Worm (Caenorhabditis elegans) whole organism, dauer: Measurements from ENCODE around the gene C31H1.5.

Source experiments
- unc-62 ChIP-seq: sonication (generic microtip); optimal IDR thresholded peaks from 2 replicates; lab custom pipeline; 2017; ENCODE audit warnings: missing biosample characterization, missing genetic modification reagents, missing genetic modification characterization

Gene C31H1.5

DNA sequence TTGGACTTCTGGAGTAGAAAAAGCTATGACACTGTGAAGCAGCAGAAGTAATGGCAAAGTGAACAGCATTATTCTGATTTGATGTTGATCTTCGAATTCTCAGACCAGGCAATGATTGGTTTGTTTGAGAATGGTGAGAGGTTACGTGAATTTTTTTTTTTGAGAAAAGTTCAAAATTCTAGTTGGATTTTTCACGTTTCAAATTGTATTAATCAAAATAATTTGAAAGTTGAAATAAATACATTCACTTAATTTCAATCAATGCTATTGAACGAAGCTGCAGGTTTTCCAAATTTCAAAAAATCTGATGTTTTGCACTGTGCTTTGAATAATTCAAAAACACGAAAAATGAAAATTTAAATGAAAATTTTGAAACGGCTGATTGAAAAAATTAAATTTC is at the start of gene C31H1.5:
TSS of gene C31H1.5 (minus strand) at position 101 of the 400 bp plus-strand sequence.
- TF ChIP-seq unc-62 (GFP tag; lab: Kevin White, UChicago), result no peak

DNA sequence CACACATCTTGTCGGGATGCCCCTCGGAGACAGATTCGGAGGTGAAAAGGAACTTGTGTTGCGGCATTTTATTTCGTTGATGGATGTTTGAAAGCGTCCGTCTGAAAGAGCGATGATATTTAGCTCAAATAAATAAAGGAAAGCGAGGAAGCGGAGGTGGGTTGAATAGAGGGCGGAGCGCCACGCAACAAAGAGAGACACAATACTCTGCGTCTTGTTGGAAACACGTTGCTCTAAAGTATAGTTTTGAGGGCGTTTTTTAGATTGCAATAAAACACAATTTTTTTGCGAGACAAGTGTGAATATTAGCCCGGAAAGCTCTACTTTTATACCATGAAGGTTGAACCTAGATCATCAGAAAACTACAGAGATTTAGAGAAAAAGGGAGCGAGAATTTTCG is 49.7 kb upstream of the C31H1.5 start, which contains the start of gene sams-4:
TSS of gene sams-4 (minus strand) at position 101 of the 400 bp plus-strand sequence.
- no peak for TF ChIP-seq unc-62 (GFP tag; lab: Kevin White, UChicago)

DNA sequence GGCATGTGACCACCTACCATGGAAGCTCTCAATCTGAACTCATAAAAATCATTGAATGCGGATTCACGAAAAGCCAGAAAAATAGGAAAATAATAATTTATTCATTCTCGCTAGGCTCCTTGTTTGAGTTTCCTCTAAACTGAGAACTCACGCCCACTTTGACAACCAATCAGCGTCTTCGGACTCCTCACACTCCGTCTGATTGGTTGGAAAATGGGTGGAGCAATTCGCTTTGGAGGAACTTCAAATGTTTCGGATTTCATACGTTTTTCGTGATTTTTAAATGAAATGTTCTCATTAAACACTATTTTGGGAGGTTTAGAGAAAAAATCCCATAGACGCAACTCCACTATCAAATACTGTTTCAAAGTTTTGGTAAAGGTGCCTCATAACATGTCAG is 46.3 kb upstream of the C31H1.5 start:
- no peak for TF ChIP-seq unc-62 (GFP tag; lab: Kevin White, UChicago)

DNA sequence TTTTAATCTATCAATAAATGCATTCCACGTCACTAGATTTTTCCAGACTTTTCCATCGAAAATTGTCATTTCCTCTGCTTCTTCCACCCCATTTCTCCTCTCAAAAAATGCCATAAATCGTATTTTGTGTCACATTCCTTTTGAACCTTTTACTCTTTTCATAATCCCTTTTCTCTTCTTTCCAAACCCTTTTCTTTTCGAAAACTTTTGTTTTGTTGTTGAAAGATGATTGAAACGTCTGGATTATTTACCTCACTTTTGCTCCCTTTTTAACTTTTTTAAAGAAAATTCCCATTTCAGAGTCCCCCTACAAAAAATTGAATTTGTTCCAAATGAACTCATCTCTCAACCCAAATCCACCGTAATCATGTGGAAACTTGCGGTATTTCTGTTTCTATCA is 42.6 kb upstream of the C31H1.5 start, which contains the start of gene C06E7.2:
TSS of gene C06E7.2 (plus strand) at position 301 of the 400 bp plus-strand sequence.
- no peak for TF ChIP-seq unc-62 (GFP tag; lab: Kevin White, UChicago)

DNA sequence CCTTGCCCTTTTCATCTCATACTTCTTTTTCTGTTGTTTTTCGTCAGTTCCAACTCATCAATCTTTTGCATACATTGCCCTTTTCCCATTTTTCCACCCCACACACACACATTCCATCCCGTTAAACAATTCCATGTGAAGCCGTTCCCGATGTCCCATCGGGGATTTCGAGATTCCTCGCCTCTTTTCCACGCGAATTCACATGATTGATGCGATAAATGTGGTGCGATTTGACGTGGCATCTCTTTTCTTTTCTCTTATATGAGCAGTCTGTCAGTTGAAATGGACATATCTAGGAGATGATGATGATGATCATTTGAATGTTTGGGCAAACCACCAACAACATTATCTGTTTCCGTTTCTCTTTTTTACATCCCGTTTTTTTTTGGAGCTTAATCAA is 37.6 kb upstream of the C31H1.5 start:
- no peak for TF ChIP-seq unc-62 (GFP tag; lab: Kevin White, UChicago)

DNA sequence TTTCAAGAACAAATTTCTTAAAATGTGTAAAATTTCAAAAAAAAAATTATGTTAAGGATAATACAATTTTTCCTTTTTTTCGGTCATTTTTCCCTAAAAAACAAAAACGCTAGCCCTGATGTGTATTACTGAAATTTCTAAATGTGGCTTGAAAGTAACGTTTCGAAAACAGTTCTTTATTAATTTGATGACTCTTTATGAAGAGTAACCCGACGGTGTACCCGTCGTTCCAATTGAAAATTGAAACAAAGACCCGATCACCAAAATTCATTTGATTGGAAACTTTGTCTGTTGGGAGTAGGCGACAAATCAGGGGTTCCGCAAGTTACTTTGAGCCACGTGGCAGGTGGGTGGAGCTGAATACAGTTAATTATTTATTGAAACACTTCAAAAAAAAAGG is 36.2 kb upstream of the C31H1.5 start:
- no peak for TF ChIP-seq unc-62 (GFP tag; lab: Kevin White, UChicago)

DNA sequence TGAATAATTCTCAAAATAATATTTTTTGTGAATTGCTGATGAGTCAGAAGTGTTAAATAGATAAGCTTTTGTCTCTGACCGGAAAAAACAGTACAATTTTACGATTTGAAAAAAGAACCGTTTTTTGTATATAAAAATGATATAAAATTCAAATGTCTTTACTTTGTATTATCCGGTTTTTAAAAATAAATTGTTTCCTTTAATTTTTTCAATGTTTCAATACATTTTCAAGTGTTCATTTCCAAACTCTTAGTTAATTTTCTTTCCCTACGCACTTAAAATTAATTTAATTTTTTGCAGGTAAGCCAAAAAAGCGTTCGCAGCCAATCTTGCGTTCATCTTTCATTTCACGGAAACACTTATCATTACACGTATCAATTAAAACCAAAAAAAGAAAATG is 27.9 kb upstream of the C31H1.5 start, which contains the start of gene egal-1:
TSS of gene egal-1 (plus strand) at position 301 of the 400 bp plus-strand sequence.
- no peak for TF ChIP-seq unc-62 (GFP tag; lab: Kevin White, UChicago)

DNA sequence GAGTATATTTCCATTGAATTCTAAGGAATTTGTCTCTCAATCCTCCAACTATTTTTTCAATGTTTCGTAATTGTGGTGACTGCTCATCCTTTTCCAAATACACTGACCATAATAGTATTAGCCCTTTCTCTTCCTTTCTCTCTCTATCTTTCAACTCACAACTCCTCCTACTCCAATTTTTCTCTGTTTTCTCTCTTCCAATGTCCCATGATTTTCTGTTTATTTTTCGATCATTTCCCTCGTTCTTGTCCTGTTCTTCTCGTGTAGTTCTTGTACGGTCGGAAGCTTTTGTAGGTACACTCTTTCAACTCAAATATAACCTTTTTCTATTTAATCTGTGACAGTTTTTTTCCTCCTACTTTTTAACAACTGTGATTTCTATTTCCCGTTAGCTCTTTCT is 25.4 kb upstream of the C31H1.5 start:
- no peak for TF ChIP-seq unc-62 (GFP tag; lab: Kevin White, UChicago)

DNA sequence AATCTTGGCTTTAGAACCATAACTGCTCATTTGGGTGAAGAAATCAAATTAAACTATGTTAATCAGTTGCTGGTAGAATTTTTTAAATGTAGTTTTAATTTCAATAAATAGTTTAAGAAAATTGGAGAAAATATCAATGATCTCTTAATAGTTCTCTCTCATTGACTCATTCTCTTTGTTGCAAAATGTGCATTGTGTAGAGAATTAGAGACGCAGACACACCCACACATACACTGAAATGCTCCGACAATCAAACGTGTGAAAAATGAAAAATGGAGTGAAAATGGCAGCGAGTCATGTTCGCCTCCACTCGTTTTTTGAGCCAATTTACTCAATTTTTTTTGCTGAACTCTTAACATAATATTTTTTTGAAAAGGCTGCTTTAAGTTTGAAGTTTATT is 24.4 kb upstream of the C31H1.5 start:
- TF ChIP-seq unc-62 (GFP tag; lab: Kevin White, UChicago), result no peak

DNA sequence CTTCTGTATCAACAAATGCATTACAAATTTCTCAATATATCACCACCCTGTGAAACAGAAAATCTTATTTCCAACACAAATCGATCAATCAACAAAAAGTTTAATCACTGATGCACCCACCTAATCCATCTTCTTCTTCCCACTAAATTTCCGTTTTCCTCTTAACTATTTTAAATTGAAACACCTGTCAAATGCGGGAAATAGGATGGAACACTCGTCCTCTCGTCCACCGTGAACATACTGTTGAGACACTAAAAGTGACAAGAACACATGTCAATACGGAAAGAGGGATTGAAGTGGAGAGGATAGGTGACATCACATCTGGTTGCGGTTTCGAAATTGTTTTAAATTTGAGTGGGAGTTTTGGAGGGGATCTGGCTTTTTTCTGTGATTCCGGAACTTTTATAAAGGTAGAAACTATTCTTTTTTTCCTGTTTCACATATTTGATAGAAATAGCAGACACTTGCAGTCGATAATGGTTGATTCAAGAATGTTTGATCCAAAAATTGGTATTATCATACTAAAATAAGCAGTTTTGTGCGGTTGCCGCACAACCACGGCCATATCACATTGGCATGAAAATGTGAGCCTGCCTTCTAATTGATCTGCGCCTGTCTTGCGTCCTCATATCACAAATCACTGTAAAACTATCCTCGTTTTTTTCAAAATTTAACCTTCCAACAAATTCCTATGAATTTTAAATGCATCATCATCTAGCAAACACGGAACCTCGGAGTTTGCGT is 23.6 kb upstream of the C31H1.5 start:
- TF ChIP-seq unc-62 (GFP tag; lab: Kevin White, UChicago), result no peak

DNA sequence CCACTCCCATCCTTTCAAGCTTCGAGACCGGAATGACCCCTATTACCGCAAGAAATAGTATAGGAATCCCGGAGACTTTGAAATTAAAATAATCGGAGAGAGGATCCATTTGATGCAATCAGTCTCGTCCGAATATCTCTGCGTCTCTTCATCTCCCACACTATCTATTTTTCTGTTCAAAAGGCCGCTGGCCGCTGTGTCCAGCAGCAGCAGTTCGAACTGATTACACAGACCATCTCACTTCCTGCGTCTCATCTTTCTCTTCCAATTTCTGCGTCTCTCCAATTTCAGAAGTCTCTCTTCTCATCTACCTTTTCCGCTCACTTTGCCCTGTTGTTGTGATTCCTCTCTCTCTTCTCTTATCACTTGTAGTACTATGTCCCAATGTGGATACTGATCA is 20.9 kb upstream of the C31H1.5 start:
- no peak for TF ChIP-seq unc-62 (GFP tag; lab: Kevin White, UChicago)

DNA sequence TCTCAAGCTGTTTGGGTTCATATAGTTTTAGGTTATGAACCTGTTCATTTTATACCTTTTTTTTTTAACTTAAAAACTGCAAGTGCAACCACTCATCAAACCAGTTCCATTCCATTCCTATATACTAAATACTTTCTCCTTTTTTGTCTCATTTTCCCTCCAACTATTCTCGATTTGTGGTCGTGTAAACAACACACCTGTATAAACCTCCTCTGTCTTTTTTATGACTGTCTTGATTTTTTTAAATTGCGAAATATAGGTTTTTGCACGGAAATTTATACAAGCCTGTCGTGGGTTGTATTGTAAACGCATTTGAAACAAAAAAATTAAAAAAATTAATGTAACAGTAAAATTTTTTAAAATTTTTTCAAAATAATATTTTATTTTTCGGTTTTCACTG is 19.9 kb upstream of the C31H1.5 start:
- TF ChIP-seq unc-62 (GFP tag; lab: Kevin White, UChicago), result no peak

DNA sequence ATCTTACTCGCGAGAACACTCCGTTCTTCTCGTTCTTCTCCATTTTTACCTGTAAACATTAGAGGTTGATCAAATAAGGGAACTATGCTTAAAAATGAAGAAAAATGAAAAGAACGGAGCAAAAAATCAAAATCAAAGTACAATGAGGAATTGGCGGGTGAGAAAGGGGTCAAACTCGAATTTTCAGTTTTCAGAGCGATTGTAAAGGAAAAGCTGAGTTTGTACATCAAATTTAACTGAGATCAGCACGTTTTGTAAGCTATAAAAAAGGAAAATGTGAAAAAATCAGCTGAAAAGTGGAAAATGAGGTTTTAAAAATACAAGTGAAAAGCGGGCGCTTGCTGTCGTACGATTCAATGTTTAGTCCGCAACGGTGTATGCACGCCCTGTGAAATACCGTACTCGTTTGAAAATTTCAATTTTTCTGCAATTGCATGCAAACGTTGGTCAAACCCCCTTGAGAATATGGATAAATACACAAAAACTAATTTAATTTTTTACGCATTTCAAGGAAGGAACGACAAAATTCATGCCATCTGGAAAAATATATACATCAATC is 17.6 kb upstream of the C31H1.5 start, which contains the start of gene oops-1:
TSS of gene oops-1 (minus strand) at position 51 of the 559 bp plus-strand sequence.
- TF ChIP-seq unc-62 (GFP tag; lab: Kevin White, UChicago), result no peak

DNA sequence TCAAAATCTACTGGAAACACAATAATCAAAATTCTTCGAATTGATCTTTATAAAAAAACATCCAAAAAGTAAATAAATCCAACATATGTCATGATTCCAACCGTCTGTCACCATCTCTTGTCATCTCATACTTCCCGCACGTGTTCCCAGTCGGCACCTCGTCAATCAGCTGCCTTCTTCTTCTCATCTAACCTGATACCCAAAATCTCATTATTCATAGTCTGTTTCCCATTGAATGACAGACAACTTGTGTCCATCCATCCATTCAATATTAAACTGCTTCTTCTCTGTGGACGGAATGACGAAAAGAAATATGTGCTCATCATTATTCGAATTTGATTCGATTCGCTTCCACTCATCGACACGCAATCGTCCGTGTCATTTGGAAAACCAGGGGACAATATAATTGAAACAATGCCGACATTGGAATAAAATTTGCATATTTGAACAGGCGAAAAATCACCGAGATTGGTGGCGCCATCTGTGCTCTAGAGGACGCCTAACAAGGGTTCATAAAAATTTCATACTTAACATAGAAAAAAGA is 14.6 kb upstream of the C31H1.5 start:
- no peak for TF ChIP-seq unc-62 (GFP tag; lab: Kevin White, UChicago)

DNA sequence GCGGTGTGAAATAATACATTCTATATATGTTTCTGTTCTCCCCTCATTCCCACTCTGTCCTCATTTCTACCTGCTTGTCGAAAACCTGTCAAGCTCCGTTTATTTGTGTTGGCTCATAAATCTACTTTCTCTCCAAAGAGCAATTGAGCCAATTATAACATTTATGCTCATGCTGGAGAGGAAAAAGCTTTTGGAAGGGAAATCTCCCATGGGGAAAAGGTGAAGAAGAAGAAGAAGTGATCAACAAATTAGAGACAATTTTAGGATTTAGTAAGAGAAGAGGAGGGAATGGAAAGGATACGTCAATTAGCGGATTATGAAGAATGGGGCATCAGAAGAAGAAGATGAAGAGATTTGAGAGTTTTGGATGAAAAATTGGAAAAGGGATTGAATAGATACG is 13.1 kb upstream of the C31H1.5 start:
- no peak for TF ChIP-seq unc-62 (GFP tag; lab: Kevin White, UChicago)

DNA sequence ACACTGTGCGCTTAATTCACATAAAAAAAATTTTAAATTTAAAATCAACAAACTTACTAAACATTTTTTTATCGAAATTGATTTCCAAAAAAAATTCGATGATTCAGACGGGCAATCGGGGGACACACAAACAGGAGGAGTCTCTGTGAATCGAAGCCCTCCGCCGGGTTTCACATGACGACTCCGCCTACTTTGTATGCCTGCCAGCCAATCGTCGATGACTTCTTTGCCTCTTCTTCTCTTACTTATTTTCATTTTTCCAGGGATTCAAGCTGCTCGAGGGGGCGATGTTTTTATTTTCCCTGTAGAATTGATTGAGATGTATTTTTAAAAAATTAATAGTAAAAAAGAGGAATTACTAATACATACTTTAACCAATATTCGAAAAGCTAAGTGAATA is 10.3 kb upstream of the C31H1.5 start, which contains the start of gene lntl-1:
TSS of gene lntl-1 (minus strand) at position 185 of the 400 bp plus-strand sequence.
- no peak for TF ChIP-seq unc-62 (GFP tag; lab: Kevin White, UChicago)
